Fruit fly (Drosophila melanogaster): ENCODE data around the gene CG32037.

CG32037 gene

dm6 chr3L:9509037-9509830 is 17.2 kb upstream of the CG32037 start, which contains the start of gene CG3408 (continued):
- TF ChIP-seq tup (GFP tag; optimal IDR thresholded peaks at IDR 0.05) = no peak
- TF ChIP-seq CG6272 (GFP tag; IDR thresholded peaks at IDR 0.05) = no peak
- 0 out of 2 replicates have a peak, but pooled peaks have one; percentile 6 for TF ChIP-seq Atf6 (GFP tag; IDR thresholded peaks at IDR 0.05)
- TF ChIP-seq CG14965 (GFP tag; optimal IDR thresholded peaks at IDR 0.05; ENCODE audit: borderline replicate concordance) = no peak
- TF ChIP-seq onecut (GFP tag; IDR thresholded peaks at IDR 0.05) = no peak
- no peak for TF ChIP-seq CG12942 (GFP tag; optimal IDR thresholded peaks at IDR 0.05)
- TF ChIP-seq Chrac-16 (GFP tag; optimal IDR thresholded peaks at IDR 0.05) = no peak
- TF ChIP-seq dysf (GFP tag; IDR thresholded peaks at IDR 0.05) = no peak
- no peak for TF ChIP-seq Dek (tag; optimal IDR thresholded peaks at IDR 0.05)
- peak; percentile 97 for TF ChIP-seq Med (GFP tag)
- no peak for TF ChIP-seq cwo (GFP tag; optimal IDR thresholded peaks at IDR 0.05)
- TF ChIP-seq salm (tag; optimal IDR thresholded peaks at IDR 0.05) = no peak
- no peak for TF ChIP-seq cg (GFP tag; optimal IDR thresholded peaks at IDR 0.05)
- no peak for TF ChIP-seq btn (GFP tag; optimal IDR thresholded peaks at IDR 0.05)
- TF ChIP-seq tio (GFP tag; optimal IDR thresholded peaks at IDR 0.05) = no peak
- TF ChIP-seq Bteb2 (GFP tag; optimal IDR thresholded peaks at IDR 0.05) = no peak
- no peak for TF ChIP-seq dmrt11E (tag; optimal IDR thresholded peaks at IDR 0.05)
- peak; percentile 95 for TF ChIP-seq CG3995 (GFP tag; optimal IDR thresholded peaks at IDR 0.05)
- TF ChIP-seq CG16779 (GFP tag; IDR thresholded peaks at IDR 0.05) = no peak
- TF ChIP-seq lmd (GFP tag; IDR thresholded peaks at IDR 0.05) = no peak
- TF ChIP-seq ase (GFP tag; IDR thresholded peaks at IDR 0.05) = no peak
- no peak for TF ChIP-seq bab2 (GFP tag; optimal IDR thresholded peaks at IDR 0.05)
- no peak for TF ChIP-seq emc (GFP tag; optimal IDR thresholded peaks at IDR 0.05)
- TF ChIP-seq nom (GFP tag; optimal IDR thresholded peaks at IDR 0.05) = peak; percentile 72
- TF ChIP-seq CG17328 (GFP tag; IDR thresholded peaks at IDR 0.05) = no peak
- no peak for TF ChIP-seq CG31388 (GFP tag; optimal IDR thresholded peaks at IDR 0.05)
- TF ChIP-seq CG18011 (GFP tag; optimal IDR thresholded peaks at IDR 0.05) = no peak
- no peak for TF ChIP-seq usp (GFP tag; optimal IDR thresholded peaks at IDR 0.05)
- no peak for TF ChIP-seq kay (GFP tag; optimal IDR thresholded peaks at IDR 0.05)
- TF ChIP-seq amos (GFP tag; IDR thresholded peaks at IDR 0.05; ENCODE audit: partially characterized antibody) = peak; percentile 58; the same call in 1 of the 2 replicates
- TF ChIP-seq CG9437 (GFP tag; optimal IDR thresholded peaks at IDR 0.05) = peak; percentile 0
- no peak for TF ChIP-seq CG14014 (GFP tag; IDR thresholded peaks at IDR 0.05)
- no peak for TF ChIP-seq jigr1 (GFP tag; IDR thresholded peaks at IDR 0.05)
- no peak for TF ChIP-seq CG11723 (GFP tag; optimal IDR thresholded peaks at IDR 0.05)
- no peak for TF ChIP-seq gsb-n (tag; optimal IDR thresholded peaks at IDR 0.05)
- no peak for TF ChIP-seq h (optimal IDR thresholded peaks at IDR 0.05)
- TF ChIP-seq CG10959 (GFP tag; IDR thresholded peaks at IDR 0.05) = peak; percentile 74; the same call in 1 of the 2 replicates
- peak; percentile 52 for TF ChIP-seq Deaf1 (tag; optimal IDR thresholded peaks at IDR 0.05)
- TF ChIP-seq CG6683 (GFP tag; optimal IDR thresholded peaks at IDR 0.05) = no peak
- 0 out of 2 replicates have a peak, but pooled peaks have one; percentile 5 for TF ChIP-seq ttk (GFP tag; IDR thresholded peaks at IDR 0.05)
- no peak for TF ChIP-seq CG8765 (GFP tag; IDR thresholded peaks at IDR 0.05)
- TF ChIP-seq Kr (GFP tag; optimal IDR thresholded peaks at IDR 0.05) = no peak
- TF ChIP-seq Spps (tag; optimal IDR thresholded peaks at IDR 0.05) = no peak
- no peak for TF ChIP-seq CG12236 (GFP tag; optimal IDR thresholded peaks at IDR 0.05)
- peak; percentile 59 for TF ChIP-seq sug (tag; optimal IDR thresholded peaks at IDR 0.05)
- no peak; the same call in 2 of the 3 replicates for TF ChIP-seq ci (GFP tag; IDR thresholded peaks at IDR 0.05)
- TF ChIP-seq HmgD (GFP tag; optimal IDR thresholded peaks at IDR 0.05) = no peak
- TF ChIP-seq bsh (GFP tag; optimal IDR thresholded peaks at IDR 0.05) = no peak
- peak; percentile 95 for TF ChIP-seq pros (GFP tag; optimal IDR thresholded peaks at IDR 0.05)
- peak; percentile 4 for TF ChIP-seq CG1529 (GFP tag; optimal IDR thresholded peaks at IDR 0.05)

All from whole organism, embryonic.